Fruit fly (Drosophila melanogaster) whole organism, embryonic: ENCODE data around the gene MSAmiP.

Experiments used
- Abd-B ChIP-seq: fragments of 200-800 bp; sonication (Bioruptor generic); optimal IDR thresholded peaks from 2 replicates; lab custom pipeline; 2018; ENCODE audit warnings: missing biosample characterization, mild to moderate bottlenecking, missing genetic modification characterization, moderate library complexity
- Ada2b ChIP-seq: fragments of 200-800 bp; sonication (Bioruptor generic); IDR thresholded peaks from 2 replicates; pipeline ENCODE4 v1.3.6; 2022; ENCODE audit warnings: missing biosample characterization, missing genetic modification characterization
- Blimp-1 ChIP-seq: fragments of 200-800 bp; sonication (Bioruptor generic); optimal IDR thresholded peaks from 3 replicates; lab custom pipeline; 2018; ENCODE audit warnings: missing biosample characterization, missing genetic modification characterization, mild to moderate bottlenecking, moderate library complexity, missing genetic modification reagents
- CG11085 ChIP-seq: fragments of 200-800 bp; sonication (Bioruptor generic); IDR thresholded peaks from 2 replicates; pipeline ENCODE4 v1.3.6; 2022; ENCODE audit warnings: missing biosample characterization, missing genetic modification characterization
- CG11093 ChIP-seq: fragments of 200-800 bp; sonication (Bioruptor generic); IDR thresholded peaks from 3 replicates; pipeline ENCODE4 v1.3.6; 2022; ENCODE audit warnings: missing biosample characterization, missing genetic modification characterization
- CG12659 ChIP-seq: fragments of 200-800 bp; sonication (Bioruptor generic); optimal IDR thresholded peaks from 3 replicates; lab custom pipeline; 2017; ENCODE audit warnings: mild to moderate bottlenecking, missing biosample characterization, missing genetic modification reagents, missing genetic modification characterization
- CG15073 ChIP-seq: fragments of 200-800 bp; sonication (Bioruptor generic); optimal IDR thresholded peaks from 2 replicates; lab custom pipeline; 2016; ENCODE audit warnings: missing biosample characterization, missing genetic modification characterization
- CG17361 ChIP-seq: fragments of 200-800 bp; sonication (Bioruptor generic); IDR thresholded peaks from 3 replicates; pipeline ENCODE4 v1.3.6; 2022; ENCODE audit warnings: missing biosample characterization, missing genetic modification characterization
- CG17568 ChIP-seq: fragments of 200-800 bp; sonication (Bioruptor generic); optimal IDR thresholded peaks from 2 replicates; lab custom pipeline; 2018; ENCODE audit warnings: missing biosample characterization, mild to moderate bottlenecking, missing genetic modification characterization, moderate library complexity
- CG30431 ChIP-seq: fragments of 200-800 bp; sonication (Bioruptor generic); optimal IDR thresholded peaks from 2 replicates; lab custom pipeline; 2017; ENCODE audit warnings: missing biosample characterization, missing genetic modification characterization
- CG34376 ChIP-seq: fragments of 200-800 bp; sonication (Bioruptor generic); optimal IDR thresholded peaks from 2 replicates; lab custom pipeline; 2018; ENCODE audit warnings: missing biosample characterization, mild to moderate bottlenecking, missing genetic modification characterization
- CG7839 ChIP-seq: fragments of 200-800 bp; sonication (Bioruptor generic); optimal IDR thresholded peaks from 3 replicates; lab custom pipeline; 2018; ENCODE audit warnings: missing biosample characterization, mild to moderate bottlenecking, missing genetic modification characterization, moderate library complexity
- CG9437 ChIP-seq: fragments of 200-800 bp; sonication (Bioruptor generic); optimal IDR thresholded peaks from 2 replicates; lab custom pipeline; 2018; ENCODE audit warnings: missing biosample characterization, mild to moderate bottlenecking, missing genetic modification characterization
- Dek ChIP-seq: fragments of 200-800 bp; sonication (Bioruptor generic); optimal IDR thresholded peaks from 3 replicates; lab custom pipeline; 2019; ENCODE audit warnings: missing biosample characterization, mild to moderate bottlenecking, missing genetic modification characterization, moderate library complexity
- Drgx ChIP-seq: fragments of 200-800 bp; sonication (Bioruptor generic); IDR thresholded peaks from 2 replicates; pipeline ENCODE4 v1.3.6; 2022; ENCODE audit warnings: missing biosample characterization, missing genetic modification characterization
- Ets97D ChIP-seq: fragments of 200-800 bp; sonication (Bioruptor generic); optimal IDR thresholded peaks from 3 replicates; lab custom pipeline; 2016; ENCODE audit warnings: missing biosample characterization, missing genetic modification characterization
- H2.0 ChIP-seq: fragments of 200-800 bp; sonication (Bioruptor generic); IDR thresholded peaks from 2 replicates; pipeline ENCODE4 v1.3.6; 2022; ENCODE audit warnings: missing biosample characterization, missing genetic modification characterization
- Hr78 ChIP-seq, 2 experiments: fragments of 200-800 bp in 1 of 2; fragments of >200 bp in 1 of 2; sonication (Bioruptor generic) in 1 of 2; optimal IDR thresholded peaks; 2 replicates each; lab custom pipeline; 2017 to 2019; ENCODE audit warnings: missing biosample characterization in 2 of 2, missing genetic modification characterization in 2 of 2, mild to moderate bottlenecking in 1 of 2, moderate library complexity in 1 of 2
- Oaz ChIP-seq: fragments of 200-800 bp; sonication (Bioruptor generic); IDR thresholded peaks from 2 replicates; pipeline ENCODE4 v1.3.6; 2022; ENCODE audit warnings: missing biosample characterization, missing genetic modification characterization
- Trl ChIP-seq, 3 experiments: fragments of >200 bp in 2 of 3; fragments of 200-800 bp in 1 of 3; sonication (Bioruptor generic) in 1 of 3; optimal IDR thresholded peaks; 2 replicates in 1 of 3; 3 replicates in 2 of 3; lab custom pipeline; 2016 to 2017; ENCODE audit warnings: missing biosample characterization in 1 of 3, missing genetic modification characterization in 1 of 3
- YL-1 ChIP-seq: fragments of 200-800 bp; sonication (Bioruptor generic); optimal IDR thresholded peaks from 3 replicates; lab custom pipeline; 2017; ENCODE audit warnings: missing biosample characterization, mild to moderate bottlenecking, missing genetic modification characterization
- abd-A ChIP-seq: fragments of 200-800 bp; sonication (Bioruptor generic); optimal IDR thresholded peaks from 3 replicates; lab custom pipeline; 2019; ENCODE audit warnings: missing biosample characterization, mild to moderate bottlenecking, missing genetic modification characterization, moderate library complexity
- ash1 ChIP-seq: fragments of 200-800 bp; sonication (Bioruptor generic); optimal IDR thresholded peaks from 2 replicates; lab custom pipeline; 2018; ENCODE audit warnings: missing biosample characterization, mild to moderate bottlenecking, missing genetic modification characterization
- br ChIP-seq: fragments of >200 bp; optimal IDR thresholded peaks from 2 replicates; lab custom pipeline; 2017
- btn ChIP-seq: fragments of 200-800 bp; sonication (Bioruptor generic); optimal IDR thresholded peaks from 2 replicates; lab custom pipeline; 2016; ENCODE audit warnings: missing biosample characterization, missing genetic modification characterization
- crol ChIP-seq: fragments of 200-800 bp; sonication (Bioruptor generic); IDR thresholded peaks from 2 replicates; pipeline ENCODE4 v1.3.6; 2022; ENCODE audit warnings: missing biosample characterization, missing genetic modification characterization
- dysf ChIP-seq: fragments of 200-800 bp; sonication (Bioruptor generic); IDR thresholded peaks from 3 replicates; pipeline ENCODE4 v1.3.6; 2022; ENCODE audit warnings: missing biosample characterization, missing genetic modification characterization
- fd64A ChIP-seq: fragments of 200-800 bp; sonication (Bioruptor generic); optimal IDR thresholded peaks from 3 replicates; lab custom pipeline; 2018; ENCODE audit warnings: missing biosample characterization, mild to moderate bottlenecking, missing genetic modification characterization
- gcm2 ChIP-seq: fragments of 200-800 bp; sonication (Bioruptor generic); optimal IDR thresholded peaks from 2 replicates; lab custom pipeline; 2016; ENCODE audit warnings: missing biosample characterization, missing genetic modification characterization
- gsb ChIP-seq: fragments of 200-800 bp; sonication (Bioruptor generic); IDR thresholded peaks from 2 replicates; pipeline ENCODE4 v1.3.6; 2022; ENCODE audit warnings: missing biosample characterization, missing genetic modification characterization
- hbn ChIP-seq: fragments of 200-800 bp; sonication (Bioruptor generic); IDR thresholded peaks from 2 replicates; pipeline ENCODE4 v1.3.6; 2022; ENCODE audit warnings: missing biosample characterization, missing genetic modification characterization; ENCODE audit not compliant: partially characterized antibody
- insv ChIP-seq, 2 experiments: fragments of 200-800 bp; sonication (Bioruptor generic); optimal IDR thresholded peaks; 3 replicates each; lab custom pipeline; 2016 to 2018; ENCODE audit warnings: missing biosample characterization in 2 of 2, missing genetic modification characterization in 2 of 2
- ken ChIP-seq: fragments of 200-800 bp; sonication (Bioruptor generic); IDR thresholded peaks from 3 replicates; pipeline ENCODE4 v1.3.6; 2022; ENCODE audit warnings: missing biosample characterization, missing genetic modification characterization
- kni ChIP-seq: fragments of 200-800 bp; sonication (Bioruptor generic); optimal IDR thresholded peaks from 3 replicates; lab custom pipeline; 2017; ENCODE audit warnings: mild to moderate bottlenecking, missing biosample characterization, missing genetic modification reagents, missing genetic modification characterization
- luna ChIP-seq: fragments of 200-800 bp; sonication (Bioruptor generic); optimal IDR thresholded peaks from 2 replicates; lab custom pipeline; 2016; ENCODE audit warnings: missing biosample characterization, missing genetic modification characterization
- mirr ChIP-seq: fragments of 200-800 bp; sonication (Bioruptor generic); optimal IDR thresholded peaks from 3 replicates; lab custom pipeline; 2018; ENCODE audit warnings: missing biosample characterization, mild to moderate bottlenecking, missing genetic modification characterization
- otp ChIP-seq: fragments of 200-800 bp; sonication (Bioruptor generic); IDR thresholded peaks from 3 replicates; pipeline ENCODE4, ENCODE4 v1.3.6; 2022; ENCODE audit warnings: missing biosample characterization, missing genetic modification characterization
- pita ChIP-seq: fragments of 200-800 bp; sonication (Bioruptor generic); optimal IDR thresholded peaks from 2 replicates; lab custom pipeline; 2017; ENCODE audit warnings: missing biosample characterization, mild to moderate bottlenecking, missing genetic modification characterization
- ranshi ChIP-seq: fragments of 200-800 bp; sonication (Bioruptor generic); IDR thresholded peaks from 2 replicates; pipeline ENCODE4 v1.3.6; 2022; ENCODE audit warnings: missing biosample characterization, missing genetic modification characterization
- repo ChIP-seq: fragments of 200-800 bp; sonication (Bioruptor generic); optimal IDR thresholded peaks from 2 replicates; lab custom pipeline; 2016; ENCODE audit warnings: missing biosample characterization, missing genetic modification characterization
- salm ChIP-seq: fragments of 200-800 bp; sonication (Bioruptor generic); optimal IDR thresholded peaks from 2 replicates; lab custom pipeline; 2018; ENCODE audit warnings: missing biosample characterization, mild to moderate bottlenecking, missing genetic modification characterization
- sd ChIP-seq: fragments of 200-800 bp; sonication (Bioruptor generic); optimal IDR thresholded peaks from 3 replicates; lab custom pipeline; 2018; ENCODE audit warnings: missing biosample characterization, mild to moderate bottlenecking, missing genetic modification characterization, moderate library complexity
- sens ChIP-seq: fragments of 200-800 bp; sonication (Bioruptor generic); peaks from one replicate; lab custom pipeline; 2016; ENCODE audit warnings: missing biosample characterization, missing genetic modification characterization
- ssp ChIP-seq: fragments of 200-800 bp; sonication (Bioruptor generic); IDR thresholded peaks from 2 replicates; pipeline ENCODE4 v1.3.6; 2022; ENCODE audit warnings: missing biosample characterization, missing genetic modification characterization
- tgo ChIP-seq: fragments of 200-800 bp; sonication (Bioruptor generic); IDR thresholded peaks from 3 replicates; pipeline ENCODE4 v1.3.6; 2022; ENCODE audit warnings: missing biosample characterization, missing genetic modification characterization
- trem ChIP-seq: fragments of 200-800 bp; optimal IDR thresholded peaks from 3 replicates; lab custom pipeline; 2019; ENCODE audit warnings: missing biosample characterization, mild to moderate bottlenecking, missing genetic modification characterization, moderate library complexity

The MSAmiP gene

dm6 chr3R:16872980-16873765 is 22.9 kb downstream of the MSAmiP start (continued):
- TF ChIP-seq Ets97D (GFP tag; lab: Kevin White, UChicago) (no peak), repo (no peak), dysf (GFP tag; lab: Robert Waterston, UW) (0 out of 3 replicates have a peak, but pooled peaks have one; percentile 32), CG9437 (GFP tag; lab: Kevin White, UChicago) (peak; percentile 53), insv (GFP tag; optimal IDR thresholded peaks at IDR 0.05; lab: Kevin White, UChicago) (no peak), CG11085 (no peak), ssp (no peak)

dm6 chr3R:16871306-16871705 is 24.8 kb downstream of the MSAmiP start:
- TF ChIP-seq H2.0 (GFP tag; lab: Robert Waterston, UW) = 0 out of 2 replicates have a peak, but pooled peaks have one; percentile 5
- TF ChIP-seq Blimp-1 (GFP tag; lab: Kevin White, UChicago) = peak; percentile 41
- TF ChIP-seq sens (GFP tag; lab: Kevin White, UChicago) = peak; percentile 29
- TF ChIP-seq CG17568 (GFP tag; lab: Kevin White, UChicago) = no peak
- peak; percentile 28; the same call in 1 of the 2 replicates for TF ChIP-seq crol (GFP tag; lab: Robert Waterston, UW)
- peak; percentile 2 for TF ChIP-seq salm (tag; lab: Kevin White, UChicago)
- TF ChIP-seq trem = no peak
- TF ChIP-seq mirr (GFP tag; lab: Kevin White, UChicago) = peak; percentile 8
- peak; percentile 94 for TF ChIP-seq Abd-B
- no peak for TF ChIP-seq luna (GFP tag; lab: Kevin White, UChicago)
- TF ChIP-seq CG30431 (GFP tag; lab: Kevin White, UChicago) = no peak
- TF ChIP-seq sd (tag; lab: Kevin White, UChicago) = peak; percentile 39
- TF ChIP-seq kni (GFP tag; lab: Kevin White, UChicago) = peak; percentile 25
- peak; percentile 56 for TF ChIP-seq abd-A (tag; lab: Kevin White, UChicago)

- TF ChIP-seq Oaz = no peak
- peak; percentile 60; the same call in 2 of the 3 replicates for TF ChIP-seq otp (GFP tag; lab: Robert Waterston, UW)
- TF ChIP-seq Trl (optimal IDR thresholded peaks at IDR 0.05; lab: Kevin White, UChicago) = no peak
- TF ChIP-seq Trl (GFP tag; optimal IDR thresholded peaks at IDR 0.05; lab: Kevin White, UChicago) = peak; percentile 33
- TF ChIP-seq CG11093 (GFP tag; lab: Robert Waterston, UW) = peak; percentile 23; the same call in 1 of the 3 replicates
- TF ChIP-seq gsb (GFP tag; lab: Robert Waterston, UW) = peak; percentile 46; the same call in 1 of the 2 replicates
- peak; percentile 42 for TF ChIP-seq Dek (tag; lab: Kevin White, UChicago)
- TF ChIP-seq ken = peak; percentile 76
- peak; percentile 54 for TF ChIP-seq ranshi (GFP tag; lab: Robert Waterston, UW)
- TF ChIP-seq br (lab: Kevin White, UChicago) = no peak
- peak; percentile 20; the same call in 1 of the 2 replicates for TF ChIP-seq Ada2b (GFP tag; lab: Robert Waterston, UW)
- no peak; the same call in 1 of the 2 replicates for TF ChIP-seq Drgx
- peak; percentile 24 for TF ChIP-seq fd64A (GFP tag; lab: Kevin White, UChicago)
- peak; percentile 63 for TF ChIP-seq pita (GFP tag; lab: Kevin White, UChicago)
- TF ChIP-seq ash1 (GFP tag; lab: Kevin White, UChicago) = peak; percentile 88
- no peak for TF ChIP-seq YL-1 (GFP tag; lab: Kevin White, UChicago)
- no peak for TF ChIP-seq CG34376 (GFP tag; lab: Kevin White, UChicago)
- TF ChIP-seq insv (GFP tag; optimal IDR thresholded peaks at IDR 0.05; lab: Kevin White, UChicago) = peak in 1 of 2 experiments; percentile 90
- TF ChIP-seq gcm2 (GFP tag; lab: Kevin White, UChicago) = peak; percentile 26
- peak; percentile 62 for TF ChIP-seq CG12659 (GFP tag; lab: Kevin White, UChicago)
- TF ChIP-seq tgo (GFP tag; lab: Robert Waterston, UW) = peak; percentile 42; the same call in 2 of the 3 replicates
- peak; percentile 58; the same call in 2 of the 3 replicates for TF ChIP-seq CG17361 (GFP tag; lab: Robert Waterston, UW)
- no peak for TF ChIP-seq btn
- no peak for TF ChIP-seq Hr78 (GFP tag; optimal IDR thresholded peaks at IDR 0.05; lab: Kevin White, UChicago)
- TF ChIP-seq CG7839 = peak; percentile 58
- no peak for TF ChIP-seq hbn (GFP tag; lab: Robert Waterston, UW)
- no peak for TF ChIP-seq CG15073 (GFP tag; lab: Kevin White, UChicago)
- no peak for TF ChIP-seq luna (GFP tag; lab: Kevin White, UChicago)
- TF ChIP-seq Abd-B = peak; percentile 68
These were observed 26.8 kb downstream of the MSAmiP start for dm6 chr3R:16869257-16869656.
